Fruit fly (Drosophila melanogaster): ENCODE results near the gene AdipoR.

dm6 chr3R:22538877-22539276 lies 8.8 kb downstream of the AdipoR start:
- TF ChIP-seq Dll (optimal IDR thresholded peaks at IDR 0.05) (no peak), CG8478 (optimal IDR thresholded peaks at IDR 0.05) (no peak), usp (GFP tag; optimal IDR thresholded peaks at IDR 0.05) (no peak)

All from whole organism.